Fruit fly (Drosophila melanogaster): ENCODE measurements around the gene CG11885.

The CG11885 gene

DNA sequence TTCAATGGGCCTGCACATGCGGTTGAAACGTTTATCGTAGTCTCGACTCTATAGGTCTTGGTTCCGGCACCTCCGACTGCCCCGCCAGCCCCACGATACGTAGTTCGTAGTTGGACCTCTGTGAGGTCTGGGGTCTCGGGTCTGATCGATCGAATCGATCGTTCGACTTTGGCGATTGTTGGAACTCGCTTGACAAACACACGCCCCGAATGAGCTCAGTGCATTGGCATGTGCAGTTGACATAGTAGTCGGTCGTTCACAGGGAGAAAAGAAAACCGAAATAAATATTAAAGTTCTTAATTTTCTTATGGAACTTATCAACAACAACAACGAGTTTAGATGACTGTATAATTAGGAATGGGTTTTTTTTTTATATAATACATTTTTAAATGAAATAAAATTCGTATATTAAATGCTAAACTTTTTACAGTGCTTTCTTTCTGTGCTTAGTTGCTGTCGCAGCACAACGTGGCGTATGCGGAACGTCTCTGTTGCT, 14.1 kb upstream of the CG11885 start (continued):
- no peak for TF ChIP-seq Poxn (GFP tag; IDR thresholded peaks at IDR 0.05)
- no peak for TF ChIP-seq ewg (GFP tag; optimal IDR thresholded peaks at IDR 0.05)
- TF ChIP-seq Gsc (GFP tag; IDR thresholded peaks at IDR 0.05) = no peak
- no peak for TF ChIP-seq CG3281 (GFP tag; optimal IDR thresholded peaks at IDR 0.05)
- TF ChIP-seq sob (GFP tag; IDR thresholded peaks at IDR 0.05) = no peak
- no peak for TF ChIP-seq caup (GFP tag; optimal IDR thresholded peaks at IDR 0.05; ENCODE audit: severe bottlenecking)
- TF ChIP-seq CG3847 (GFP tag; IDR thresholded peaks at IDR 0.05) = no peak
- TF ChIP-seq Gug (GFP tag; IDR thresholded peaks at IDR 0.05) = no peak
- TF ChIP-seq CG30403 (GFP tag; optimal IDR thresholded peaks at IDR 0.05) = peak; percentile 8
- TF ChIP-seq CG12299 (tag; optimal IDR thresholded peaks at IDR 0.05) = no peak
- TF ChIP-seq CG31224 (GFP tag; IDR thresholded peaks at IDR 0.05) = no peak
- no peak for TF ChIP-seq sna (GFP tag; IDR thresholded peaks at IDR 0.05; ENCODE audit: partially characterized antibody)
- no peak for TF ChIP-seq CG11696 (GFP tag; IDR thresholded peaks at IDR 0.05)
- TF ChIP-seq Dek (tag; optimal IDR thresholded peaks at IDR 0.05) = no peak
- TF ChIP-seq br (optimal IDR thresholded peaks at IDR 0.05) = no peak
- TF ChIP-seq Dad (GFP tag; optimal IDR thresholded peaks at IDR 0.05) = no peak
- peak; percentile 36; the same call in 1 of the 2 replicates for TF ChIP-seq Xrp1 (GFP tag; IDR thresholded peaks at IDR 0.05)
- no peak for TF ChIP-seq CG8944 (GFP tag; optimal IDR thresholded peaks at IDR 0.05)
- TF ChIP-seq HHEX (GFP tag; optimal IDR thresholded peaks at IDR 0.05) = no peak
- no peak for TF ChIP-seq yki (optimal IDR thresholded peaks at IDR 0.05)
- TF ChIP-seq fd3F (GFP tag; optimal IDR thresholded peaks at IDR 0.05) = no peak
- TF ChIP-seq dati (GFP tag; IDR thresholded peaks at IDR 0.05) = no peak
- TF ChIP-seq Oli (tag; optimal IDR thresholded peaks at IDR 0.05) = peak; percentile 28
- TF ChIP-seq trem (tag; optimal IDR thresholded peaks at IDR 0.05) = no peak
- no peak for TF ChIP-seq CG16779 (GFP tag; IDR thresholded peaks at IDR 0.05)
- peak; percentile 59 for TF ChIP-seq Sox102F (GFP tag; optimal IDR thresholded peaks at IDR 0.05)
- no peak for TF ChIP-seq cato (GFP tag; optimal IDR thresholded peaks at IDR 0.05; ENCODE audit: borderline replicate concordance)
- TF ChIP-seq CG8765 (GFP tag; IDR thresholded peaks at IDR 0.05) = no peak
- TF ChIP-seq CG2875 (GFP tag; optimal IDR thresholded peaks at IDR 0.05) = no peak
- no peak for TF ChIP-seq odd (GFP tag; optimal IDR thresholded peaks at IDR 0.05)
- TF ChIP-seq amos (GFP tag; IDR thresholded peaks at IDR 0.05; ENCODE audit: partially characterized antibody) = no peak
- TF ChIP-seq CG4328 (GFP tag; optimal IDR thresholded peaks at IDR 0.05) = no peak
- TF ChIP-seq unpg (GFP tag; optimal IDR thresholded peaks at IDR 0.05) = peak; percentile 46
- no peak for TF ChIP-seq Hand (GFP tag; optimal IDR thresholded peaks at IDR 0.05)
- no peak for TF ChIP-seq CG2712 (tag; optimal IDR thresholded peaks at IDR 0.05)
- no peak for TF ChIP-seq BtbVII (GFP tag; optimal IDR thresholded peaks at IDR 0.05)
- TF ChIP-seq CG7987 (GFP tag; optimal IDR thresholded peaks at IDR 0.05) = no peak
- no peak for TF ChIP-seq Usf (GFP tag; optimal IDR thresholded peaks at IDR 0.05)
- TF ChIP-seq CG10543 (GFP tag; optimal IDR thresholded peaks at IDR 0.05) = no peak
- no peak for TF ChIP-seq pb (GFP tag; optimal IDR thresholded peaks at IDR 0.05)
- TF ChIP-seq vfl (GFP tag; optimal IDR thresholded peaks at IDR 0.05) = no peak
- TF ChIP-seq z (GFP tag; IDR thresholded peaks at IDR 0.05) = no peak
- TF ChIP-seq CG8924 (tag; optimal IDR thresholded peaks at IDR 0.05) = no peak
- TF ChIP-seq chn (GFP tag; optimal IDR thresholded peaks at IDR 0.05) = no peak
- no peak for TF ChIP-seq CG30020 (tag; optimal IDR thresholded peaks at IDR 0.05)
- TF ChIP-seq Abd-B (GFP tag; optimal IDR thresholded peaks at IDR 0.05) = no peak
- no peak for TF ChIP-seq chif (GFP tag; optimal IDR thresholded peaks at IDR 0.05)
- TF ChIP-seq insv (GFP tag; optimal IDR thresholded peaks at IDR 0.05) = no peak
- TF ChIP-seq ttk (GFP tag; IDR thresholded peaks at IDR 0.05) = no peak
- peak; percentile 41 for TF ChIP-seq Med (GFP tag)
- peak; percentile 78 for TF ChIP-seq CG15601 (tag; optimal IDR thresholded peaks at IDR 0.05)

All from whole organism, embryonic.